Fruit fly (Drosophila melanogaster): ENCODE results near the gene CG11975.

DNA sequence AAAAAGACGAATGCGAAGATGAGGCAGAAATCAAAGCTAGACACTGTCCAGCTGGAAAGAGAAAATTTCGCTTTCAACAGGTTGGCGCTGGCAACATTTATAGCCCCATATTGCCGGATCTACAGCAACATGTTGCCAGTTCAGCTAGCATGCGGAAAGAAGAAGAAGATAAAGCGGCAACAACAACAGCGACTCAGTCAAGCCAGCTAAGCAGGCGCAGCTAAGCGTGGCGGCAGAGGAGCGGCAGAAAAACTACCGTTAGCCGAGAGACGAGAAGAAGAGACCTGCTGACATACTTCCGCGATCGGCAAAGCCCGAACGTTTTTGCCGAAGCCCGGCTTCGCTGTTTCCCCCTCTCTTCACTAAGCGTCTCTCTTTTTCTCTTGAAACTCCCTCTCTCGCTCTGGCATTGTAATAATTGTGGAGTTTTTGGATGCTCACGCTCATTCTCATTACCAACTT is 37.7 kb upstream of the CG11975 start:
- TF ChIP-seq usp (GFP tag; optimal IDR thresholded peaks at IDR 0.05) (no peak), psq (optimal IDR thresholded peaks at IDR 0.05) (no peak), CG8478 (optimal IDR thresholded peaks at IDR 0.05) (no peak), pan (optimal IDR thresholded peaks at IDR 0.05) (no peak), EcR (GFP tag; optimal IDR thresholded peaks at IDR 0.05) (no peak), Dll (optimal IDR thresholded peaks at IDR 0.05) (peak; percentile 1)

Data from whole organism.